Worm (Caenorhabditis elegans): Measurements from ENCODE around the gene C47D12.4.

C47D12.4 gene

DNA sequence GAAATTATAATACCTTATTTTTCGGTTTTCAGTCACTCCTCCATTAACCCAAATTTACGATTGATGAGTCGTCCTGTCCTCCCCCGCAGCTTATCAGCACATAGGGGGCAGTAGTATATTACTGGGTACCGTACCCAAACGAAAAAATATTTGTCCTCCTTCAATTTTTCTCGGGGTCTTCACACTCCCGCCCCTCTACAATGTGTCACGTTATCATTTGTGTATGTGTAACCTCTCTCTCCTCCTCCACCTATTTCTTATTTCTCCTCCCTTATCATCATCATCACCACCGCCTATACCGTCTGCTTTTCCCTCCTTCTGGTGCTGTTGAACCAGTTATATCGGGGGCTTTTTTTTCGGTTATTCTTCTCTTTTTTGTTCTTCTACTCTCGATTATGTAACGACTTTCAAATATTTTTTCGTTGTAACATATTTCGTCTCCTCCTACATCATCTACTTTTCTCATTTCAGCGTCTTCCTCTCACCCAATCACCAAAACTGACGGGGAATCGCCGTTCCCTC, 35.2 kb upstream of the C47D12.4 start, which contains the start of gene ghi-1 (continued):
- no peak for TF ChIP-seq nhr-12 (tag; optimal IDR thresholded peaks at IDR 0.05)
- TF ChIP-seq ceh-82 (tag; optimal IDR thresholded peaks at IDR 0.05): no peak
- no peak for TF ChIP-seq unc-62 (GFP tag; optimal IDR thresholded peaks at IDR 0.05)
- TF ChIP-seq mep-1 (tag; optimal IDR thresholded peaks at IDR 0.05): no peak
- no peak for TF ChIP-seq pqm-1 (tag; optimal IDR thresholded peaks at IDR 0.05)
- no peak for TF ChIP-seq grh-1 (GFP tag; IDR thresholded peaks at IDR 0.05)
- no peak for TF ChIP-seq nhr-237 (tag; optimal IDR thresholded peaks at IDR 0.05)
- no peak for TF ChIP-seq ets-5 (GFP tag; IDR thresholded peaks at IDR 0.05)
- no peak for TF ChIP-seq zag-1 (tag; optimal IDR thresholded peaks at IDR 0.05)
- TF ChIP-seq nhr-90 (tag; optimal IDR thresholded peaks at IDR 0.05; ENCODE audit: poor library complexity): no peak
- no peak for TF ChIP-seq snpc-4 (tag; optimal IDR thresholded peaks at IDR 0.05)
- no peak for TF ChIP-seq nhr-84 (tag; optimal IDR thresholded peaks at IDR 0.05)
- no peak for TF ChIP-seq mef-2 (tag; optimal IDR thresholded peaks at IDR 0.05)

DNA sequence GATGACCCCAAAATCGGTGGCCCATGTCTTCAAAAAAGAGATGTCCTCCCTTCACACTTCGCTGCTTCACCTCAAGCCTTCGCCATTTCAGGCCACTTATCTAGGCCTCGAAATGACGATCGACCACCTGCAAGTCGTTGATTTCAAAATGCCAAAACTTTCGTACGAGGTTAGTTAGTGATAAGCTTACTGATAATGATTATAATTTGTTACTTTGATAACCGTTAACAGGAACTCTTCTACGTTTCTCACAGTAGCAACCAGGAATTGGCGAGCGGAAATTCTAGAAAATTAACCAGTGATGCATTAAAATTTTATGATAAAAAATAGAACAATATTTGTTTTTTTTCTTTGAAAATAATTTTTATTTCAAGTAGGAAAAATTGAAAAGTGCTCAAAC, 34.7 kb upstream of the C47D12.4 start:
- TF ChIP-seq zip-4 (GFP tag; optimal IDR thresholded peaks at IDR 0.05): no peak
- no peak for TF ChIP-seq efl-1 (optimal IDR thresholded peaks at IDR 0.05)
- TF ChIP-seq efl-1 (GFP tag; optimal IDR thresholded peaks at IDR 0.05 in 1 of 2): peak in 1 of 2 experiments; percentile 88
- TF ChIP-seq unc-30 (tag; optimal IDR thresholded peaks at IDR 0.05): no peak
- TF ChIP-seq lin-35 (GFP tag; optimal IDR thresholded peaks at IDR 0.05): no peak
- peak; percentile 73 for TF ChIP-seq elt-2 (tag; optimal IDR thresholded peaks at IDR 0.05)
- no peak for TF ChIP-seq lin-13 (GFP tag; optimal IDR thresholded peaks at IDR 0.05)
- no peak for TF ChIP-seq sox-4 (tag; optimal IDR thresholded peaks at IDR 0.05)
- TF ChIP-seq ceh-63 (GFP tag; optimal IDR thresholded peaks at IDR 0.05): no peak
- TF ChIP-seq C16A3.4 (tag; optimal IDR thresholded peaks at IDR 0.05): no peak
- TF ChIP-seq ces-1 (GFP tag; optimal IDR thresholded peaks at IDR 0.05): no peak
- TF ChIP-seq snpc-4 (tag; optimal IDR thresholded peaks at IDR 0.05): no peak
- no peak for TF ChIP-seq snu-23 (GFP tag; optimal IDR thresholded peaks at IDR 0.05)
- no peak for TF ChIP-seq blmp-1 (tag; optimal IDR thresholded peaks at IDR 0.05)
- no peak for TF ChIP-seq swsn-7 (tag; optimal IDR thresholded peaks at IDR 0.05)

ce11 chrII:11649239-11649638, 32.3 kb upstream of the C47D12.4 start:
- TF ChIP-seq zip-4 (GFP tag; optimal IDR thresholded peaks at IDR 0.05) (peak; percentile 63), aly-2 (tag; optimal IDR thresholded peaks at IDR 0.05) (no peak), elt-2 (tag; optimal IDR thresholded peaks at IDR 0.05) (peak; percentile 5), ztf-4 (tag; optimal IDR thresholded peaks at IDR 0.05) (no peak), hpl-2 (GFP tag; optimal IDR thresholded peaks at IDR 0.05) (no peak), lin-35 (GFP tag; optimal IDR thresholded peaks at IDR 0.05) (peak in 1 of 2 experiments; percentile 9), skn-1 (tag; optimal IDR thresholded peaks at IDR 0.05) (peak; percentile 21), F16B12.6 (tag; optimal IDR thresholded peaks at IDR 0.05) (no peak)

- peak; percentile 57 for TF ChIP-seq nhr-85 (tag)
- no peak for TF ChIP-seq C04F5.9 (tag; optimal IDR thresholded peaks at IDR 0.05)
Observed at ce11 chrII:11650975-11651588, 30.5 kb upstream of the C47D12.4 start, which contains the start of gene coa-7. TSS of gene coa-7 (minus strand) at chrII:11651148.

DNA sequence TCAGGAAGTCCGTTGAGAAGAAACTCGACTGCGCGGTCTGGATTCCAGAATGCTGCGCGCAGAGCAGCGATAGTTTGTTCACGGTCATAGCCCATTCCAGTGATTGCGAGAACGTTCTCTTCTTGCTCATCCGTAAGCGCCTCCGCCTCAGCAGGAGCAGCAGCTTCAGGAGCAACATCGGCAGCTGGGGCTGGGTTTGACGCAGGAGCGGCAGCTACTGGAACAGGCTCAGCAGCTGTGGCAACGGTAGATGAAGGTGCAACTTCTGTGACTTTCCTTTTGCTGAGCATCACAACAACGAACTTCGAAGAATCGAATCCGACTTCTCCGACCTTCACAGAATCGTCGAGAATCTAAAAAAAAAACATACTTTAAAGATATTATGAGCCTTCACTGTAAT, 29.4 kb upstream of the C47D12.4 start:
- TF ChIP-seq unc-30 (tag; optimal IDR thresholded peaks at IDR 0.05) (no peak), elt-2 (tag; optimal IDR thresholded peaks at IDR 0.05) (no peak), aha-1 (tag; optimal IDR thresholded peaks at IDR 0.05) (no peak), sox-4 (tag; optimal IDR thresholded peaks at IDR 0.05) (no peak), jun-1 (tag; optimal IDR thresholded peaks at IDR 0.05) (no peak), efl-1 (optimal IDR thresholded peaks at IDR 0.05) (no peak), efl-1 (GFP tag; optimal IDR thresholded peaks at IDR 0.05 in 1 of 2) (no peak), nhr-47 (tag; optimal IDR thresholded peaks at IDR 0.05) (no peak), egl-27 (tag; optimal IDR thresholded peaks at IDR 0.05) (no peak), hlh-4 (tag; optimal IDR thresholded peaks at IDR 0.05) (no peak), C16A3.4 (tag; optimal IDR thresholded peaks at IDR 0.05) (no peak), C04F5.9 (tag; optimal IDR thresholded peaks at IDR 0.05) (no peak), unc-98 (GFP tag; IDR thresholded peaks at IDR 0.05) (no peak), mdl-1 (tag; optimal IDR thresholded peaks at IDR 0.05) (no peak), fkh-4 (tag; optimal IDR thresholded peaks at IDR 0.05; ENCODE audit: borderline replicate concordance) (no peak), unc-86 (tag; optimal IDR thresholded peaks at IDR 0.05) (no peak), ama-1 (optimal IDR thresholded peaks at IDR 0.05) (no peak)

Data from whole organism, L1 larva.